Worm (Caenorhabditis elegans): ENCODE data around the gene str-149.

DNA sequence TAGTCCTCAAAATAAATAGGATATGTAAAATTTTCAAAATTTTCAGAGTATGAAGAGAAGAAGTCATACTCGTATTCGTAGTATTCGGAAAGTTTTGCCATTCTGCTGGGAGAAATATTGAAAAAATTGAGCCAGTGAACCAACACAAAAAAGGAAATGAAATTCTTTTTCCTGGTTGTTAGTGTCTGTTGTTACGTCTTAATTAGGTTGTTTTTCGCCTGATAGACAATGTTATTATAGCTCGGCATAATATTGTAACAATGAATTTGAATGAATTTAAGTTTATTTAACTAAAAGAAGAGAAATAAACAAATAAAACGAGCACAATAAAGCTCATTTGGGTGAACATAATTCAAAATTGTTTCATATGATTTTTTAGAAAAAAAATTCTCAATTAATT, 15.2 kb downstream of the str-149 start, which contains the start of gene srw-73:
- TF ChIP-seq dao-5 (tag; optimal IDR thresholded peaks at IDR 0.05) (no peak), him-1 (tag; optimal IDR thresholded peaks at IDR 0.05) (no peak), W03F9.2 (tag; optimal IDR thresholded peaks at IDR 0.05) (no peak)
